Worm (Caenorhabditis elegans) whole organism, L1 larva: ENCODE measurements around the gene glb-9.

Experiments
- C04F5.9 ChIP-seq: sonication (generic microtip); optimal IDR thresholded peaks from 2 replicates; lab custom pipeline; 2016; ENCODE audit warnings: missing genetic modification characterization, missing compliant biosample characterization
- C34B4.2 ChIP-seq: sonication (generic microtip); optimal IDR thresholded peaks from 2 replicates; lab custom pipeline; 2017; ENCODE audit warnings: mild to moderate bottlenecking, missing genetic modification characterization, missing compliant biosample characterization
- Y116A8C.19 ChIP-seq: sonication (generic microtip); optimal IDR thresholded peaks from 2 replicates; lab custom pipeline; 2016; ENCODE audit warnings: missing compliant biosample characterization, missing genetic modification characterization, borderline replicate concordance
- aha-1 ChIP-seq: fragments of 150-350 bp; optimal IDR thresholded peaks from 2 replicates; lab custom pipeline; 2014; ENCODE audit warnings: missing biosample characterization, missing genetic modification characterization
- blmp-1 ChIP-seq: fragments of 150-350 bp; optimal IDR thresholded peaks from 2 replicates; lab custom pipeline; 2014; ENCODE audit warnings: missing biosample characterization, missing genetic modification characterization
- ceh-63 ChIP-seq: fragments of 200-800 bp; sonication (Bioruptor generic); optimal IDR thresholded peaks from 2 replicates; lab custom pipeline; 2018; ENCODE audit warnings: mild to moderate bottlenecking, missing genetic modification characterization, missing compliant biosample characterization
- ceh-8 ChIP-seq: fragments of 200-800 bp; sonication (Bioruptor generic); optimal IDR thresholded peaks from 2 replicates; lab custom pipeline; 2018; ENCODE audit warnings: mild to moderate bottlenecking, missing genetic modification characterization, moderate library complexity, missing compliant biosample characterization
- ceh-82 ChIP-seq, 3 experiments: fragments of 150-350 bp in 1 of 3; sonication (generic microtip) in 2 of 3; optimal IDR thresholded peaks; 2 replicates each; lab custom pipeline; 2014 to 2017; ENCODE audit warnings: missing biosample characterization in 3 of 3, missing genetic modification characterization in 3 of 3
- ceh-90 ChIP-seq: sonication (generic microtip); optimal IDR thresholded peaks from 2 replicates; lab custom pipeline; 2016; ENCODE audit warnings: missing genetic modification characterization, missing compliant biosample characterization
- ces-1 ChIP-seq: fragments of 150-350 bp; optimal IDR thresholded peaks from 2 replicates; lab custom pipeline; 2014; ENCODE audit warnings: missing biosample characterization, missing genetic modification reagents, missing genetic modification characterization
- dsc-1 ChIP-seq: sonication (generic microtip); optimal IDR thresholded peaks from 2 replicates; lab custom pipeline; 2016; ENCODE audit warnings: mild to moderate bottlenecking, missing genetic modification characterization, missing compliant biosample characterization
- efl-1 ChIP-seq, 4 experiments: fragments of 150-350 bp; optimal IDR thresholded peaks in 3 of 4; peaks in 1 of 4; 1 replicate in 1 of 4; 2 replicates in 3 of 4; lab custom pipeline; 2014; ENCODE audit warnings: missing biosample characterization in 2 of 4, missing genetic modification characterization in 2 of 4, missing genetic modification reagents in 2 of 4
- egl-13 ChIP-seq: sonication (generic microtip); optimal IDR thresholded peaks from 2 replicates; lab custom pipeline; 2016; ENCODE audit warnings: missing genotype, missing genetic modification reagents, missing genetic modification characterization, missing compliant biosample characterization
- elt-2 ChIP-seq: sonication (generic microtip); optimal IDR thresholded peaks from 2 replicates; lab custom pipeline; 2016; ENCODE audit warnings: missing genetic modification characterization, mild to moderate bottlenecking, inconsistent platforms, missing compliant biosample characterization, missing genetic modification reagents
- fos-1 ChIP-seq: fragments of 150-350 bp; optimal IDR thresholded peaks from 2 replicates; lab custom pipeline; 2014; ENCODE audit warnings: missing biosample characterization, missing genetic modification characterization
- hlh-17 ChIP-seq: fragments of 200-800 bp; sonication (Bioruptor generic); optimal IDR thresholded peaks from 2 replicates; lab custom pipeline; 2018; ENCODE audit warnings: missing genetic modification characterization, mild to moderate bottlenecking, missing compliant biosample characterization, moderate library complexity, borderline replicate concordance
- hlh-4 ChIP-seq: sonication (generic microtip); optimal IDR thresholded peaks from 2 replicates; lab custom pipeline; 2016; ENCODE audit warnings: mild to moderate bottlenecking, missing genetic modification characterization, missing compliant biosample characterization
- hpl-2 ChIP-seq: fragments of 150-350 bp; optimal IDR thresholded peaks from 2 replicates; lab custom pipeline; 2014; ENCODE audit warnings: missing biosample characterization, missing genetic modification reagents, missing genetic modification characterization
- isw-1 ChIP-seq: fragments of 200-800 bp; sonication (Bioruptor generic); IDR thresholded peaks from 2 replicates; pipeline ENCODE4 v1.3.6; 2022; ENCODE audit warnings: missing genetic modification characterization, missing compliant biosample characterization
- lin-13 ChIP-seq: fragments of 150-350 bp; optimal IDR thresholded peaks from 2 replicates; lab custom pipeline; 2014; ENCODE audit warnings: missing biosample characterization, missing genetic modification reagents, missing genetic modification characterization
- lin-15B ChIP-seq: fragments of 150-350 bp; sonication (generic microtip); optimal IDR thresholded peaks from 3 replicates; lab custom pipeline; 2014; ENCODE audit warnings: missing biosample characterization, missing genetic modification characterization
- lin-35 ChIP-seq, 2 experiments: fragments of 150-350 bp; optimal IDR thresholded peaks; 2 replicates each; lab custom pipeline; 2014; ENCODE audit warnings: missing biosample characterization in 2 of 2, missing genetic modification characterization in 2 of 2, missing genetic modification reagents in 2 of 2
- lin-39 ChIP-seq: fragments of 150-350 bp; optimal IDR thresholded peaks from 2 replicates; lab custom pipeline; 2014; ENCODE audit warnings: missing biosample characterization, missing genetic modification reagents, missing genetic modification characterization
- mdl-1 ChIP-seq, 2 experiments: fragments of 150-350 bp; optimal IDR thresholded peaks; 2 replicates each; lab custom pipeline; 2014 to 2017; ENCODE audit warnings: missing biosample characterization in 2 of 2, missing genetic modification characterization in 2 of 2, inconsistent platforms in 1 of 2
- mef-2 ChIP-seq: fragments of 150-350 bp; optimal IDR thresholded peaks from 2 replicates; lab custom pipeline; 2014; ENCODE audit warnings: missing biosample characterization, missing genetic modification characterization
- mep-1 ChIP-seq: fragments of 150-350 bp; optimal IDR thresholded peaks from 2 replicates; lab custom pipeline; 2014; ENCODE audit warnings: missing biosample characterization, missing genetic modification characterization
- nhr-12 ChIP-seq: sonication (generic microtip); optimal IDR thresholded peaks from 2 replicates; lab custom pipeline; 2017; ENCODE audit warnings: missing biosample characterization, missing genetic modification characterization
- nhr-20 ChIP-seq: sonication (generic microtip); optimal IDR thresholded peaks from 2 replicates; lab custom pipeline; 2016; ENCODE audit warnings: mild to moderate bottlenecking, missing genetic modification characterization, missing compliant biosample characterization
- nhr-237 ChIP-seq: fragments of 150-350 bp; optimal IDR thresholded peaks from 2 replicates; lab custom pipeline; 2014; ENCODE audit warnings: missing biosample characterization, missing genetic modification characterization
- nhr-28 ChIP-seq: fragments of 150-350 bp; optimal IDR thresholded peaks from 2 replicates; lab custom pipeline; 2014; ENCODE audit warnings: missing biosample characterization, missing genetic modification characterization
- nhr-47 ChIP-seq: sonication (generic microtip); optimal IDR thresholded peaks from 2 replicates; lab custom pipeline; 2016; ENCODE audit warnings: mild to moderate bottlenecking, missing genetic modification characterization, moderate library complexity, missing compliant biosample characterization
- nhr-71 ChIP-seq: sonication (generic microtip); optimal IDR thresholded peaks from 2 replicates; lab custom pipeline; 2016; ENCODE audit warnings: mild to moderate bottlenecking, missing genetic modification characterization, moderate library complexity, missing compliant biosample characterization
- nhr-77 ChIP-seq: fragments of 150-350 bp; optimal IDR thresholded peaks from 2 replicates; lab custom pipeline; 2014; ENCODE audit warnings: missing biosample characterization, missing genetic modification characterization
- nhr-84 ChIP-seq: sonication (generic microtip); optimal IDR thresholded peaks from 2 replicates; lab custom pipeline; 2017; ENCODE audit warnings: missing biosample characterization, missing genetic modification characterization
- nhr-90 ChIP-seq: sonication (generic microtip); optimal IDR thresholded peaks from 2 replicates; lab custom pipeline; 2016; ENCODE audit warnings: mild to moderate bottlenecking, missing genetic modification characterization, missing compliant biosample characterization; ENCODE audit not compliant: poor library complexity
- pag-3 ChIP-seq: sonication (generic microtip); optimal IDR thresholded peaks from 2 replicates; lab custom pipeline; 2017; ENCODE audit warnings: missing genetic modification characterization, mild to moderate bottlenecking, missing compliant biosample characterization, antibody characterized with exemption, borderline replicate concordance; ENCODE audit not compliant: insufficient read depth
- pqm-1 ChIP-seq: sonication (generic microtip); optimal IDR thresholded peaks from 3 replicates; lab custom pipeline; 2017; ENCODE audit warnings: missing biosample characterization, missing genetic modification characterization
- snpc-4 ChIP-seq: fragments of 150-350 bp; optimal IDR thresholded peaks from 2 replicates; lab custom pipeline; 2014; ENCODE audit warnings: missing biosample characterization, missing genetic modification characterization
- snu-23 ChIP-seq: sonication (generic microtip); optimal IDR thresholded peaks from 2 replicates; lab custom pipeline; 2016; ENCODE audit warnings: missing genetic modification characterization, missing compliant biosample characterization
- unc-130 ChIP-seq: fragments of 150-350 bp; optimal IDR thresholded peaks from 2 replicates; lab custom pipeline; 2017; ENCODE audit warnings: missing biosample characterization, missing genetic modification characterization, inconsistent platforms
- xbp-1 ChIP-seq: sonication (generic microtip); optimal IDR thresholded peaks from 2 replicates; lab custom pipeline; 2016; ENCODE audit warnings: missing genetic modification characterization, missing compliant biosample characterization
- zag-1 ChIP-seq: fragments of 150-350 bp; optimal IDR thresholded peaks from 2 replicates; lab custom pipeline; 2014; ENCODE audit warnings: missing biosample characterization, missing genetic modification characterization
- zip-4 ChIP-seq: fragments of 200-800 bp; sonication (Bioruptor generic); optimal IDR thresholded peaks from 2 replicates; lab custom pipeline; 2018; ENCODE audit warnings: mild to moderate bottlenecking, missing genetic modification characterization, moderate library complexity, missing compliant biosample characterization
- ztf-11 ChIP-seq, 2 experiments: sonication (generic microtip); optimal IDR thresholded peaks; 2 replicates each; lab custom pipeline; 2016 to 2017; ENCODE audit warnings: missing genetic modification characterization in 2 of 2, missing biosample characterization in 1 of 2, missing compliant biosample characterization in 1 of 2
- ztf-4 ChIP-seq: fragments of 150-350 bp; optimal IDR thresholded peaks from 2 replicates; lab custom pipeline; 2014; ENCODE audit warnings: missing biosample characterization, missing genetic modification characterization

glb-9 gene

DNA sequence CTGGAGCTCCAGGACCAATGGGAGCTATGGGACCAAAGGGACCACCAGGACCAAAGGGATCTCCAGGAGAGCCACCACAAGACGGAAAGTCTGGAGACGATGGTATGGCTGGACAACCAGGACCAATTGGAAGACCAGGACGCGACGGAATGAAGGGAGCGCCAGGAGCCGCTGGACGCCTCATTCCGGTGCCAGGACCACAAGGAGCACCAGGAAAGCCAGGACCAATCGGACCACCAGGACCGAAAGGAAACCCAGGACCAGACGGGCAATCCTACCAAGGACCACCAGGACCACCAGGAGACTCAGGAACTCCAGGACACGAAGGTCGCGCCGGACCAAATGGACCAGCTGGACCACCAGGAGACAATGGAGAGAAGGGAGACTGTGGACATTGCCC lies 25.7 kb upstream of the glb-9 start:
- TF ChIP-seq lin-39 (tag; lab: Kevin White, UChicago) (no peak), hlh-4 (tag; lab: Kevin White, UChicago) (no peak), snu-23 (no peak), ztf-11 (tag; optimal IDR thresholded peaks at IDR 0.05; lab: Kevin White, UChicago) (no peak), nhr-90 (no peak), unc-130 (tag; lab: Kevin White, UChicago) (no peak), ztf-4 (tag; lab: Kevin White, UChicago) (no peak), mdl-1 (tag; optimal IDR thresholded peaks at IDR 0.05; lab: Kevin White, UChicago) (no peak), hlh-17 (GFP tag; lab: Kevin White, UChicago) (no peak), ceh-63 (GFP tag; lab: Kevin White, UChicago) (no peak), egl-13 (no peak), snpc-4 (tag; lab: Kevin White, UChicago) (no peak), blmp-1 (tag; lab: Kevin White, UChicago) (no peak), C04F5.9 (no peak), lin-35 (GFP tag; optimal IDR thresholded peaks at IDR 0.05; lab: Kevin White, UChicago) (no peak), C34B4.2 (tag; lab: Kevin White, UChicago) (no peak), nhr-20 (tag; lab: Kevin White, UChicago) (no peak), isw-1 (no peak), pqm-1 (no peak)

ce11 chrII:7543808-7544207 lies 24.7 kb upstream of the glb-9 start, which contains the start of gene rol-8:
Gene rol-8 (plus strand): TSS chrII:7544108.
- TF ChIP-seq blmp-1 (tag; lab: Kevin White, UChicago) = peak; percentile 9
- TF ChIP-seq mep-1 (tag; lab: Kevin White, UChicago) = no peak
- TF ChIP-seq nhr-237 = no peak
- no peak for TF ChIP-seq ceh-8 (GFP tag; lab: Kevin White, UChicago)
- TF ChIP-seq C04F5.9 = no peak
- no peak for TF ChIP-seq nhr-71

DNA sequence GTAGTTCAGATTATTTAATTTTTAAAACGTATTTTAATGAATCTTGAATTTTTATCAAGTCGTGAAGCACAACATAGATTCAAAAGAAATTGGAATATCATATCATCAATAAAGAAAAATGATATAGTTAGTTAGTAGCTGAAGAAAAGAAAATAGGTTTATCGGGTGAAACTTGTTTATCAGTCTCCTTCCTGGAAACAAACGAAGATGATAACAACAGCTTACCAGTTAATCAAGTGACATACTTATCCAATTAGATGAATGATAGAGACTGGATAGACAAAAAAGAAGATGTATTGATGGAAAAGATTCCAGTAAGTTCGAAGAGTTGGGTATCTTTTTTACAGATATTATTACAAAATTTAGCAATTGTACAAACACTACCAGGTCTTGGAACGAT lies 23.8 kb upstream of the glb-9 start:
- peak; percentile 58 for TF ChIP-seq blmp-1 (tag; lab: Kevin White, UChicago)
- TF ChIP-seq nhr-84 (tag; lab: Kevin White, UChicago) = no peak
- TF ChIP-seq fos-1 (tag; lab: Kevin White, UChicago) = no peak
- no peak for TF ChIP-seq hlh-4 (tag; lab: Kevin White, UChicago)
- no peak for TF ChIP-seq lin-15B (tag; lab: Kevin White, UChicago)
- TF ChIP-seq pag-3 = no peak

DNA sequence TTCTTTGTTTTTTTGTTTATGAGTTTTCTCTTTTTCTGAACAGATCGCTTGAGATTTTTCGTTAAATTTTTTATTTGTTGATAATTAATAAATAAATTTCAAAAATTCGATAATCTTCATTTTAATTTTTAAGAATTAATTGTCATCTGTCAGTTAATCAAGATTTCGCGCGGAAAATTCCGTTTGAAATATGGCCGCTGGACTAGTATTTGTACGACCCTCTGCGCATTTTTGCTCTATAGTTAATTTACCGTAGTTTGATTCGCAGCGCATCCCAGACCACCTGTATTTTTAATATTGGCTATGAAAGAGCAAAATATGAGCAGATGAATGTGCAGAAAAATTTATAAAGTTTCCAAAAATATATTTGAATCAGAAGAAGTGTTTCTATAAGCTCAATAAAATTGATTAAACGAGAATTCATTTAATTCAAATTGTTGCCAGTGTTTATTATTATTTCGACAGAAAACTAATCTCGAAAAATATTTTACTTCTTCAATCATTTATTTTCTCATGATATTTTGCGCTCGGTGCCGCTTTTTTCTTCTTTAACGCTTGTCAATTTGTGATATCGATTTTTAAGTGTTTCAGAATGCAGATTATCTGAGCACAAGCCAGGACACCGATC lies 18.6 kb upstream of the glb-9 start, which contains the start of gene nfi-1:
Gene nfi-1, plus strand, starts transcription at position 578 of the 628 bp plus-strand sequence.
- TF ChIP-seq unc-130 (tag; lab: Kevin White, UChicago) (peak; percentile 55), nhr-12 (tag; lab: Kevin White, UChicago) (no peak), ztf-4 (tag; lab: Kevin White, UChicago) (no peak), nhr-84 (tag; lab: Kevin White, UChicago) (no peak), nhr-77 (tag; lab: Kevin White, UChicago) (no peak), aha-1 (tag; lab: Kevin White, UChicago) (no peak), hlh-17 (GFP tag; lab: Kevin White, UChicago) (no peak), nhr-71 (peak; percentile 62), elt-2 (tag; lab: Kevin White, UChicago) (no peak), nhr-28 (no peak), hlh-4 (tag; lab: Kevin White, UChicago) (no peak), ceh-90 (tag; lab: Kevin White, UChicago) (no peak), Y116A8C.19 (no peak), efl-1 (optimal IDR thresholded peaks at IDR 0.05; lab: Kevin White, UChicago) (peak; percentile 44 to 80), efl-1 (GFP tag; optimal IDR thresholded peaks at IDR 0.05 in 1 of 2; lab: Kevin White, UChicago) (peak; percentile 82 to 97), lin-13 (GFP tag; lab: Kevin White, UChicago) (no peak), nhr-47 (tag; lab: Kevin White, UChicago) (peak; percentile 38), ceh-82 (tag; optimal IDR thresholded peaks at IDR 0.05; lab: Kevin White, UChicago) (no peak), mef-2 (tag; lab: Kevin White, UChicago) (no peak), hpl-2 (GFP tag; lab: Kevin White, UChicago) (no peak), xbp-1 (peak; percentile 53), snpc-4 (tag; lab: Kevin White, UChicago) (peak; percentile 8), pag-3 (no peak), mep-1 (tag; lab: Kevin White, UChicago) (peak; percentile 56), zip-4 (GFP tag; lab: Kevin White, UChicago) (no peak), dsc-1 (no peak), ces-1 (GFP tag; lab: Kevin White, UChicago) (no peak), zag-1 (tag; lab: Kevin White, UChicago) (no peak), lin-15B (tag; lab: Kevin White, UChicago) (peak; percentile 67)
